Worm (Caenorhabditis elegans) whole organism, late embryonic: ENCODE measurements around the gene T23G7.3.

Source experiments
- C08G9.2 ChIP-seq: sonication (generic microtip); optimal IDR thresholded peaks from 2 replicates; lab custom pipeline; 2016; ENCODE audit warnings: mild to moderate bottlenecking, missing genetic modification characterization, moderate library complexity, missing compliant biosample characterization
- Y22D7AL.16 ChIP-seq: sonication (generic microtip); optimal IDR thresholded peaks from 2 replicates; lab custom pipeline; 2016; ENCODE audit warnings: missing genetic modification characterization, missing compliant biosample characterization
- ahr-1 ChIP-seq: sonication (generic microtip); optimal IDR thresholded peaks from 2 replicates; lab custom pipeline; 2016; ENCODE audit warnings: missing genetic modification characterization, missing compliant biosample characterization
- ceh-14 ChIP-seq: sonication (generic microtip); optimal IDR thresholded peaks from 2 replicates; lab custom pipeline; 2016; ENCODE audit warnings: missing genotype, missing genetic modification characterization, missing compliant biosample characterization
- ceh-30 ChIP-seq: fragments of 150-350 bp; optimal IDR thresholded peaks from 2 replicates; lab custom pipeline; 2014; ENCODE audit warnings: missing biosample characterization, missing genetic modification characterization
- ceh-31 ChIP-seq: sonication (generic microtip); optimal IDR thresholded peaks from 2 replicates; lab custom pipeline; 2016; ENCODE audit warnings: missing genetic modification characterization, missing compliant biosample characterization
- ceh-34 ChIP-seq: sonication (generic microtip); optimal IDR thresholded peaks from 2 replicates; lab custom pipeline; 2016; ENCODE audit warnings: mild to moderate bottlenecking, missing genetic modification characterization, missing compliant biosample characterization
- ceh-6 ChIP-seq: fragments of 200-800 bp; sonication (Bioruptor generic); optimal IDR thresholded peaks from 2 replicates; lab custom pipeline; 2018; ENCODE audit warnings: mild to moderate bottlenecking, missing genetic modification characterization, missing compliant biosample characterization
- ceh-9 ChIP-seq: sonication (generic microtip); optimal IDR thresholded peaks from 2 replicates; lab custom pipeline; 2016; ENCODE audit warnings: mild to moderate bottlenecking, missing genetic modification characterization, inconsistent platforms, missing compliant biosample characterization
- dmd-4 ChIP-seq: sonication (generic microtip); optimal IDR thresholded peaks from 2 replicates; lab custom pipeline; 2016; ENCODE audit warnings: borderline replicate concordance, missing genetic modification characterization, missing compliant biosample characterization
- dve-1 ChIP-seq: sonication (generic microtip); optimal IDR thresholded peaks from 2 replicates; lab custom pipeline; 2017; ENCODE audit warnings: antibody characterized with exemption, mild to moderate bottlenecking, missing genetic modification characterization, missing compliant biosample characterization
- elt-2 ChIP-seq: sonication (generic microtip); optimal IDR thresholded peaks from 2 replicates; lab custom pipeline; 2016; ENCODE audit warnings: missing genetic modification reagents, missing genetic modification characterization, missing compliant biosample characterization
- fax-1 ChIP-seq: sonication (generic microtip); optimal IDR thresholded peaks from 2 replicates; lab custom pipeline; 2016; ENCODE audit warnings: missing genotype, missing genetic modification characterization, missing compliant biosample characterization
- gmeb-2 ChIP-seq: sonication (generic microtip); optimal IDR thresholded peaks from 2 replicates; lab custom pipeline; 2016; ENCODE audit warnings: missing genetic modification characterization, inconsistent platforms, missing compliant biosample characterization
- hlh-13 ChIP-seq: fragments of 200-800 bp; sonication (Bioruptor generic); optimal IDR thresholded peaks from 2 replicates; lab custom pipeline; 2018; ENCODE audit warnings: mild to moderate bottlenecking, missing genetic modification characterization, missing compliant biosample characterization
- hlh-30 ChIP-seq: sonication (generic microtip); optimal IDR thresholded peaks from 2 replicates; lab custom pipeline; 2017; ENCODE audit warnings: antibody characterized with exemption, missing genetic modification characterization, missing compliant biosample characterization; ENCODE audit not compliant: insufficient read depth
- lim-6 ChIP-seq: sonication (generic microtip); optimal IDR thresholded peaks from 2 replicates; lab custom pipeline; 2016; ENCODE audit warnings: missing genetic modification characterization, missing compliant biosample characterization
- lin-11 ChIP-seq: fragments of 200-800 bp; sonication (Bioruptor generic); optimal IDR thresholded peaks from 2 replicates; lab custom pipeline; 2018; ENCODE audit warnings: mild to moderate bottlenecking, missing genetic modification characterization, missing compliant biosample characterization
- mec-3 ChIP-seq: sonication (generic microtip); optimal IDR thresholded peaks from 2 replicates; lab custom pipeline; 2016; ENCODE audit warnings: borderline replicate concordance, missing genetic modification characterization, missing compliant biosample characterization
- npax-4 ChIP-seq: sonication (generic microtip); optimal IDR thresholded peaks from 2 replicates; lab custom pipeline; 2016; ENCODE audit warnings: missing genetic modification characterization, missing compliant biosample characterization
- pag-3 ChIP-seq: sonication (generic microtip); optimal IDR thresholded peaks from 2 replicates; lab custom pipeline; 2016; ENCODE audit warnings: missing compliant biosample characterization, missing genetic modification characterization, borderline replicate concordance
- pqm-1 ChIP-seq: sonication (generic microtip); optimal IDR thresholded peaks from 2 replicates; lab custom pipeline; 2016; ENCODE audit warnings: missing genetic modification characterization, missing compliant biosample characterization
- pros-1 ChIP-seq: fragments of 150-350 bp; optimal IDR thresholded peaks from 2 replicates; lab custom pipeline; 2014; ENCODE audit warnings: missing biosample characterization, missing genetic modification reagents, missing genetic modification characterization
- ref-2 ChIP-seq: sonication (generic microtip); optimal IDR thresholded peaks from 2 replicates; lab custom pipeline; 2016; ENCODE audit warnings: missing genetic modification characterization, missing compliant biosample characterization
- sox-2 ChIP-seq: fragments of 200-800 bp; sonication (Bioruptor generic); IDR thresholded peaks from 2 replicates; pipeline ENCODE4 v1.3.6; 2022; ENCODE audit warnings: missing genetic modification reagents, missing genetic modification characterization, missing compliant biosample characterization
- sox-4 ChIP-seq: sonication (generic microtip); optimal IDR thresholded peaks from 2 replicates; lab custom pipeline; 2017; ENCODE audit warnings: mild to moderate bottlenecking, missing genetic modification characterization, inconsistent platforms, missing compliant biosample characterization
- tbx-2 ChIP-seq: sonication (generic microtip); optimal IDR thresholded peaks from 2 replicates; lab custom pipeline; 2016; ENCODE audit warnings: missing genetic modification characterization, missing compliant biosample characterization
- ttx-3 ChIP-seq: sonication (generic microtip); optimal IDR thresholded peaks from 2 replicates; lab custom pipeline; 2016; ENCODE audit warnings: missing genetic modification reagents, missing genetic modification characterization, missing compliant biosample characterization
- unc-3 ChIP-seq, 2 experiments: fragments of 200-800 bp in 1 of 2; sonication (Bioruptor generic) in 1 of 2; sonication (generic microtip) in 1 of 2; conservative IDR thresholded peaks in 1 of 2; optimal IDR thresholded peaks in 1 of 2; 2 replicates each; pipeline versions ENCODE4 v1.3.6 to Lab custom; 2016 to 2022; ENCODE audit warnings: missing compliant biosample characterization in 2 of 2, missing genetic modification characterization in 2 of 2, missing genetic modification reagents in 1 of 2
- unc-42 ChIP-seq: sonication (generic microtip); optimal IDR thresholded peaks from 2 replicates; lab custom pipeline; 2016; ENCODE audit warnings: missing genotype, missing genetic modification characterization, missing compliant biosample characterization
- unc-86 ChIP-seq: sonication (generic microtip); optimal IDR thresholded peaks from 2 replicates; lab custom pipeline; 2016; ENCODE audit warnings: missing genetic modification characterization, missing compliant biosample characterization
- ztf-16 ChIP-seq: sonication (generic microtip); optimal IDR thresholded peaks from 2 replicates; lab custom pipeline; 2017; ENCODE audit warnings: missing genetic modification characterization, missing compliant biosample characterization

Gene T23G7.3

DNA sequence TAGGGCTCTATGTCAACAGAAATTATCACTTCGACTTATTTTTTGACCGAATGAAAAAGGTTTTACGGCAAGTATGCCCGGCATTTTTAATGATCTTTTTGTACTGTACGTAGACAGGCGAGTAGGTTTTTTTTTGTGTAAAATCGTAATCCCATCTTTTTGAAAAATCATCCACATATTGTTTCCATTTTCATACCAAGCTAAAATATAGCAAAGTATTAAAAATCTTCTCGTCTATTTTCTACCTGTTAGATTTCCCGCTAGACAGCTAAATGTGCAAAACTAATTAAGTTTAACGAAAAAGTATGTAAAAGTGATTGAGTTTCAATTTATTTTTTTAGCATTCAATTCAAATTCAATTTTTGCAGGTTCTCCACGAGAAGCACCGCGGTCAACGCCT, 36.3 kb downstream of the T23G7.3 start, which contains the start of gene C16D2.1:
C16D2.1 (plus strand) TSS at position 301 of the 400 bp plus-strand sequence.
- no peak for TF ChIP-seq mec-3
- no peak for TF ChIP-seq dve-1 (tag; lab: Kevin White, UChicago)
- no peak for TF ChIP-seq lim-6 (tag; lab: Kevin White, UChicago)
- no peak for TF ChIP-seq tbx-2 (tag; lab: Kevin White, UChicago)
- no peak for TF ChIP-seq ceh-14
- no peak for TF ChIP-seq ceh-31 (tag; lab: Kevin White, UChicago)
- TF ChIP-seq ceh-9 (tag; lab: Kevin White, UChicago) = no peak
- no peak for TF ChIP-seq unc-42
- TF ChIP-seq gmeb-2 (tag; lab: Kevin White, UChicago) = no peak
- TF ChIP-seq sox-4 = no peak
- no peak for TF ChIP-seq ahr-1 (tag; lab: Kevin White, UChicago)
- no peak for TF ChIP-seq npax-4 (tag; lab: Kevin White, UChicago)
- TF ChIP-seq hlh-30 (tag; lab: Kevin White, UChicago) = no peak
- TF ChIP-seq unc-3 (GFP tag; conservative IDR thresholded peaks at IDR 0.05; lab: Robert Waterston, UW) = no peak
- no peak for TF ChIP-seq unc-3 (tag; optimal IDR thresholded peaks at IDR 0.05; lab: Kevin White, UChicago)
- TF ChIP-seq ceh-6 (GFP tag; lab: Kevin White, UChicago) = no peak
- TF ChIP-seq pqm-1 (tag; lab: Kevin White, UChicago) = no peak
- no peak for TF ChIP-seq C08G9.2 (tag; lab: Kevin White, UChicago)

DNA sequence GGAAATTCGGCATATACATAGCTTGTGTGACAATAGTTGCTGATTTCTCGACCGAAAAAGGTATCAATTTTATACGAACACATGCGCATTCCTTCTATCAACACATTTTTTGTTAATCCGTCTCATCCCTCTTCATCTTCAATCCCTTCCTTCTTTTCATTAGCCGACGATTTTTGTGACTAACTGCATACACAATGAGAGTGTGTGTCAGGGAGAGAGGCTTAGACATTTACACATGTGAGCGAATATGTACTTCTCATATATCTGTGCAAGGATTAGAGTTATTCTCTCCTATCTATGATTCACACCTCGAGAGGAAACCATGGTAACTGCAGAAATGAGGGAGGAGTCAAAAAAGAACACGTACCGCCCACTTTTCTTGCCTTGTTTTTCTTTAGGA, 37.3 kb downstream of the T23G7.3 start:
- TF ChIP-seq C08G9.2 (tag; lab: Kevin White, UChicago) (no peak), sox-4 (no peak), sox-2 (GFP tag; lab: Robert Waterston, UW) (no peak), mec-3 (no peak)

DNA sequence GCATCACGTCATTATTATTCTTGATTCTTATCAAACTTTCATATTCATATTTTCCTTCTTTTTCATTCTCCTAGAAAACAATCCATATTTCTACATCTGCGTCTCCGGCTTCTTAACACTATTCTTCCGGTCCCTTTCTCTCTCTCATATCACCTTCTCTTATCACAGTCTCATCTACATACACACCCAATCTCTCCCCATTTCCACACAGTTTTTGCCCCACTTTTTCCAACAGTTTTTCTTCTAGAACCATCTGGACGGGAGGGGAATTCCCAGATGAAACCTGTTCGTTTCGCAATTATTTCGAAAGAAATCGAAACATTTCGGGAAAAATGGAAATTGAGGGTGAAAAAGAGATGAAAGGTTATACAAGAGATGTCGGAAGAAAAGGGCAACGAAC, 39.5 kb downstream of the T23G7.3 start:
- TF ChIP-seq elt-2 (peak; percentile 75), unc-3 (GFP tag; conservative IDR thresholded peaks at IDR 0.05; lab: Robert Waterston, UW) (no peak), unc-3 (tag; optimal IDR thresholded peaks at IDR 0.05; lab: Kevin White, UChicago) (no peak)

DNA sequence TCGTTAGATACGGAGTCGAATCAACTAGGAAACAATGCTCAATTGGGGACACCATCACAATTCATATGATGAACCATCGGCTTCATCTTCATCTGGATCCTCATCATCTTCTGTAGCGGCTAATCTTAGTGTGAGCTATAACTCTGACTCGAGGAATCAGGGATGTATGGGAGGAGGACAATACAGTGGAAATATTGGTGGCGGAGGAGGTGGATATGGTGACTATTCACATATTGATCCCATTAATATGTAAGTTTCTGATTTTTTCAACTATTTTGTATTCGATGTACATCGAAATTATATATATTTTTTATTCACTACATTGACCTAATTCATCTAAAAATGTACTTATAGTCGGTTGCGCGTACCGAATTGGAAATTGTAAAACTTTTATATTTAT, 40.3 kb downstream of the T23G7.3 start:
- TF ChIP-seq ztf-16 (no peak), ceh-34 (no peak), pros-1 (tag; lab: Kevin White, UChicago) (no peak), lim-6 (tag; lab: Kevin White, UChicago) (no peak)
- TF ChIP-seq, all 69 proteins: peak for 0

DNA sequence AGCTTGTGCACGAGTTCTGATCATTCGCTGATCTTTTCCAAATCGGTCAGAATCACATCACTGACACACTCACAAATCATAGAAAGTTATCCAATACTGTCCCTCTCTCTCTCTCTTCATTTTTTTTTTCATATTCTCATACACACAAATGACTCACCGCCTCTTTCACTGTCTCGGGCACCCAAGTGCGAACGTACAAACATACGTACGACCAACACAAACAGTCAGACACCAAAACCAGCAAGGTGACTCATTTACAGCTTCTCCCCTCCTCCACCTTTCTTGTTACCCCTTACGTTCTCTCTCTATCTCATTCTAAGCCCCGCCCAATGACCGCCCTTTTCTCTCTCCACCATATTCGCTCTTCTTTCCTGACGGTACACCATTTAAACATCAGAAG, 40.7 kb downstream of the T23G7.3 start:
- TF ChIP-seq unc-42 = no peak

DNA sequence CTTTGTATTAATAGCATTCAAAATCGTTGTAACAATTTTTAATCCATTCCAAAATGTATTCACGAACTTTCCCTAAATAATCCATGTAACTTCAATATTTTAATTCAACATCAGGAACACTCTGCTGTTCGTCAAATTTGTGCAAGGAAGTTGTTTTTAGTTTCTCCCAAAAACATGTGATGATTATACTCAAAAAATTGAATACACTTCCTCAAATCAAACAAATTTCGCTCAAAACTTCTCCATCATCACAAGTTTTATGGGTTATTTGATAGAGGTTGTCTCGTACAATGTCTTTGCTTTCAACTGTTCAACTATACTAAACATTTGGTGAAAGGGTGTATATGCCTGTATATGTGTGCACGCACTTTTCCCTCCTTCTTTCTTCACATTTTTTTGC, 42.6 kb downstream of the T23G7.3 start:
- TF ChIP-seq ttx-3 (tag; lab: Kevin White, UChicago) (no peak), ceh-9 (tag; lab: Kevin White, UChicago) (no peak), C08G9.2 (tag; lab: Kevin White, UChicago) (no peak), pros-1 (tag; lab: Kevin White, UChicago) (no peak), ceh-30 (no peak), Y22D7AL.16 (tag; lab: Kevin White, UChicago) (no peak), hlh-13 (GFP tag; lab: Kevin White, UChicago) (no peak), fax-1 (no peak), dmd-4 (tag; lab: Kevin White, UChicago) (no peak), pag-3 (no peak), lin-11 (no peak), ahr-1 (tag; lab: Kevin White, UChicago) (no peak), unc-86 (no peak), ceh-31 (tag; lab: Kevin White, UChicago) (no peak), ref-2 (tag; lab: Kevin White, UChicago) (no peak)
